Worm (Caenorhabditis elegans) whole organism, L3 larva: ENCODE data around the gene lpd-9.

Source experiments
- R02D3.7 ChIP-seq: fragments of 150-350 bp; optimal IDR thresholded peaks from 2 replicates; lab custom pipeline; 2014; ENCODE audit warnings: missing biosample characterization, missing genetic modification characterization
- ZK546.5 ChIP-seq: sonication (generic microtip); optimal IDR thresholded peaks from 2 replicates; lab custom pipeline; 2017; ENCODE audit warnings: missing biosample characterization, missing genetic modification characterization
- aly-2 ChIP-seq: fragments of 150-350 bp; optimal IDR thresholded peaks from 2 replicates; lab custom pipeline; 2014; ENCODE audit warnings: missing biosample characterization, missing genetic modification characterization
- ama-1 ChIP-seq: fragments of 150-350 bp; optimal IDR thresholded peaks from 2 replicates; lab custom pipeline; 2018
- ceh-16 ChIP-seq: sonication (generic microtip); optimal IDR thresholded peaks from 2 replicates; lab custom pipeline; 2017; ENCODE audit warnings: missing biosample characterization, missing genetic modification characterization
- ceh-28 ChIP-seq: fragments of 150-350 bp; optimal IDR thresholded peaks from 2 replicates; lab custom pipeline; 2014; ENCODE audit warnings: missing biosample characterization, missing genetic modification reagents, missing genetic modification characterization
- ceh-82 ChIP-seq: fragments of 150-350 bp; optimal IDR thresholded peaks from 2 replicates; lab custom pipeline; 2014; ENCODE audit warnings: missing biosample characterization, missing genetic modification characterization
- ceh-9 ChIP-seq: sonication (generic microtip); optimal IDR thresholded peaks from 2 replicates; lab custom pipeline; 2018; ENCODE audit warnings: missing biosample characterization, missing genetic modification characterization
- egl-5 ChIP-seq: fragments of 150-350 bp; optimal IDR thresholded peaks from 2 replicates; lab custom pipeline; 2017; ENCODE audit warnings: missing biosample characterization, missing genetic modification reagents, missing genetic modification characterization, inconsistent platforms
- elt-1 ChIP-seq: fragments of 150-350 bp; optimal IDR thresholded peaks from 2 replicates; lab custom pipeline; 2014; ENCODE audit warnings: missing biosample characterization, missing genetic modification characterization
- elt-2 ChIP-seq: sonication (generic microtip); optimal IDR thresholded peaks from 2 replicates; lab custom pipeline; 2016; ENCODE audit warnings: missing genetic modification reagents, mild to moderate bottlenecking, missing genetic modification characterization, missing compliant biosample characterization
- eor-1 ChIP-seq, 2 experiments: fragments of 150-350 bp; optimal IDR thresholded peaks; 2 replicates each; lab custom pipeline; 2014 to 2018; ENCODE audit warnings: missing biosample characterization in 2 of 2, missing genetic modification characterization in 2 of 2
- fkh-10 ChIP-seq: sonication (generic microtip); optimal IDR thresholded peaks from 2 replicates; lab custom pipeline; 2017; ENCODE audit warnings: missing biosample characterization, missing genetic modification reagents, missing genetic modification characterization
- fkh-2 ChIP-seq: fragments of 150-350 bp; optimal IDR thresholded peaks from 2 replicates; lab custom pipeline; 2014; ENCODE audit warnings: missing biosample characterization, missing genetic modification reagents, missing genetic modification characterization
- fos-1 ChIP-seq: fragments of 150-350 bp; optimal IDR thresholded peaks from 2 replicates; lab custom pipeline; 2014; ENCODE audit warnings: missing biosample characterization, missing genetic modification characterization
- hmg-11 ChIP-seq: sonication (generic microtip); optimal IDR thresholded peaks from 2 replicates; lab custom pipeline; 2016; ENCODE audit warnings: missing genetic modification characterization, missing compliant biosample characterization
- jun-1 ChIP-seq: fragments of 150-350 bp; optimal IDR thresholded peaks from 2 replicates; lab custom pipeline; 2014; ENCODE audit warnings: missing biosample characterization, missing genetic modification reagents, missing genetic modification characterization
- lin-15B ChIP-seq: fragments of 150-350 bp; optimal IDR thresholded peaks from 2 replicates; lab custom pipeline; 2014; ENCODE audit warnings: missing biosample characterization, missing genetic modification characterization
- lsy-12 ChIP-seq: sonication (generic microtip); optimal IDR thresholded peaks from 2 replicates; lab custom pipeline; 2016; ENCODE audit warnings: mild to moderate bottlenecking, missing genetic modification characterization, missing compliant biosample characterization
- mml-1 ChIP-seq: fragments of 150-350 bp; sonication (generic microtip); optimal IDR thresholded peaks from 3 replicates; lab custom pipeline; 2014; ENCODE audit warnings: missing biosample characterization, missing genetic modification characterization
- nfya-1 ChIP-seq: sonication (generic microtip); optimal IDR thresholded peaks from 2 replicates; lab custom pipeline; 2017; ENCODE audit warnings: missing genetic modification characterization, mild to moderate bottlenecking, missing compliant biosample characterization, antibody characterized with exemption, moderate library complexity; ENCODE audit not compliant: insufficient read depth
- nhr-12 ChIP-seq: fragments of 150-350 bp; optimal IDR thresholded peaks from 2 replicates; lab custom pipeline; 2014; ENCODE audit warnings: missing biosample characterization, missing genetic modification characterization
- nhr-23 ChIP-seq: fragments of 150-350 bp; optimal IDR thresholded peaks from 2 replicates; lab custom pipeline; 2014; ENCODE audit warnings: missing biosample characterization, missing genetic modification reagents, missing genetic modification characterization
- nhr-25 ChIP-seq: sonication (generic microtip); optimal IDR thresholded peaks from 2 replicates; lab custom pipeline; 2017; ENCODE audit warnings: missing biosample characterization, missing genetic modification characterization
- nhr-28 ChIP-seq: fragments of 150-350 bp; optimal IDR thresholded peaks from 2 replicates; lab custom pipeline; 2014; ENCODE audit warnings: missing biosample characterization, missing genetic modification characterization
- nhr-43 ChIP-seq: sonication (generic microtip); optimal IDR thresholded peaks from 2 replicates; lab custom pipeline; 2016; ENCODE audit warnings: mild to moderate bottlenecking, missing genetic modification characterization, missing compliant biosample characterization; ENCODE audit not compliant: poor library complexity, severe bottlenecking
- nhr-76 ChIP-seq: fragments of 150-350 bp; sonication (generic microtip); optimal IDR thresholded peaks from 5 replicates; lab custom pipeline; 2014; ENCODE audit warnings: missing biosample characterization, missing genetic modification characterization
- pha-4 ChIP-seq: fragments of 150-350 bp; optimal IDR thresholded peaks from 2 replicates; lab custom pipeline; 2014; ENCODE audit warnings: missing biosample characterization, missing genetic modification reagents, missing genetic modification characterization
- pqm-1 ChIP-seq: fragments of 150-350 bp; optimal IDR thresholded peaks from 2 replicates; lab custom pipeline; 2017; ENCODE audit warnings: missing biosample characterization, missing genetic modification characterization, inconsistent platforms
- sea-2 ChIP-seq: fragments of 150-350 bp; sonication (generic microtip); optimal IDR thresholded peaks from 4 replicates; lab custom pipeline; 2014; ENCODE audit warnings: missing biosample characterization, missing genetic modification reagents, missing genetic modification characterization
- snpc-4 ChIP-seq: fragments of 150-350 bp; optimal IDR thresholded peaks from 2 replicates; lab custom pipeline; 2014; ENCODE audit warnings: missing biosample characterization, missing genetic modification characterization
- unc-62 ChIP-seq: fragments of 150-350 bp; sonication (generic microtip); optimal IDR thresholded peaks from 4 replicates; lab custom pipeline; 2014; ENCODE audit warnings: missing biosample characterization, missing genetic modification reagents, missing genetic modification characterization
- zag-1 ChIP-seq: fragments of 150-350 bp; optimal IDR thresholded peaks from 2 replicates; lab custom pipeline; 2014; ENCODE audit warnings: missing biosample characterization, missing genetic modification characterization
- ztf-11 ChIP-seq: fragments of 150-350 bp; optimal IDR thresholded peaks from 2 replicates; lab custom pipeline; 2014; ENCODE audit warnings: missing biosample characterization, missing genetic modification characterization

lpd-9 gene

ce11 chrV:10529600-10529999, 49.5 kb upstream of the lpd-9 start:
- TF ChIP-seq elt-1 (tag; lab: Kevin White, UChicago), result peak; percentile 2
- TF ChIP-seq ceh-16, result no peak
- no peak for TF ChIP-seq eor-1 (tag; optimal IDR thresholded peaks at IDR 0.05; lab: Kevin White, UChicago)
- TF ChIP-seq nhr-23 (tag; lab: Kevin White, UChicago), result peak; percentile 76
- no peak for TF ChIP-seq zag-1 (tag; lab: Kevin White, UChicago)
- no peak for TF ChIP-seq fkh-10 (GFP tag; lab: Kevin White, UChicago)
- TF ChIP-seq snpc-4 (tag; lab: Kevin White, UChicago), result no peak
- no peak for TF ChIP-seq aly-2 (tag; lab: Kevin White, UChicago)
- no peak for TF ChIP-seq nhr-28 (tag; lab: Kevin White, UChicago)
- no peak for TF ChIP-seq ceh-9 (tag; lab: Kevin White, UChicago)
- no peak for TF ChIP-seq nhr-43 (tag; lab: Kevin White, UChicago)
- no peak for TF ChIP-seq lsy-12 (tag; lab: Kevin White, UChicago)

ce11 chrV:10532725-10533124, 46.4 kb upstream of the lpd-9 start, which contains the start of gene txt-10:
Gene txt-10 (minus strand): TSS chrV:10532825.
- TF ChIP-seq ama-1 (lab: Kevin White, UChicago) (no peak), hmg-11 (no peak), sea-2 (no peak), nhr-12 (tag; lab: Kevin White, UChicago) (no peak), nhr-25 (no peak), ceh-9 (tag; lab: Kevin White, UChicago) (no peak), elt-2 (tag; lab: Kevin White, UChicago) (no peak), elt-1 (tag; lab: Kevin White, UChicago) (no peak), pha-4 (tag; lab: Kevin White, UChicago) (no peak), snpc-4 (tag; lab: Kevin White, UChicago) (no peak), lin-15B (tag; lab: Kevin White, UChicago) (no peak), ZK546.5 (no peak), ceh-28 (no peak), ztf-11 (no peak), pqm-1 (tag; lab: Kevin White, UChicago) (no peak), nfya-1 (tag; lab: Kevin White, UChicago) (no peak)

ce11 chrV:10535325-10535724, 43.8 kb upstream of the lpd-9 start:
- TF ChIP-seq pha-4 (tag; lab: Kevin White, UChicago) (peak; percentile 49), ztf-11 (no peak), jun-1 (no peak), nfya-1 (tag; lab: Kevin White, UChicago) (peak; percentile 9), pqm-1 (tag; lab: Kevin White, UChicago) (peak; percentile 66), mml-1 (tag; lab: Kevin White, UChicago) (no peak), hmg-11 (no peak), nhr-25 (no peak), elt-2 (tag; lab: Kevin White, UChicago) (peak; percentile 35), ZK546.5 (no peak), nhr-28 (tag; lab: Kevin White, UChicago) (no peak), zag-1 (tag; lab: Kevin White, UChicago) (no peak), fos-1 (tag; lab: Kevin White, UChicago) (no peak), fkh-2 (tag; lab: Kevin White, UChicago) (no peak), ama-1 (lab: Kevin White, UChicago) (peak; percentile 3), R02D3.7 (tag; lab: Kevin White, UChicago) (no peak), elt-1 (tag; lab: Kevin White, UChicago) (no peak), nhr-76 (tag; lab: Kevin White, UChicago) (no peak), fkh-10 (GFP tag; lab: Kevin White, UChicago) (no peak), egl-5 (tag; lab: Kevin White, UChicago) (no peak), unc-62 (GFP tag; lab: Kevin White, UChicago) (no peak), ceh-82 (no peak), aly-2 (tag; lab: Kevin White, UChicago) (no peak)
- TF ChIP-seq, all 47 proteins: peak for 5

- TF ChIP-seq elt-2 (tag; lab: Kevin White, UChicago) (peak; percentile 37), nhr-23 (tag; lab: Kevin White, UChicago) (peak; percentile 20), elt-1 (tag; lab: Kevin White, UChicago) (no peak), pha-4 (tag; lab: Kevin White, UChicago) (peak; percentile 23), nhr-25 (no peak), mml-1 (tag; lab: Kevin White, UChicago) (peak; percentile 46), pqm-1 (tag; lab: Kevin White, UChicago) (peak; percentile 35)
Observed at ce11 chrV:10536095-10536691, 42.9 kb upstream of the lpd-9 start, which contains the start of gene ppm-1.A. Gene ppm-1.A (minus strand): TSS chrV:10536388.
